Fruit fly (Drosophila melanogaster): ENCODE measurements around the gene Ziz.

The Ziz gene

dm6 chr2L:7541937-7542779, 46.1 kb upstream of the Ziz start:
- no peak for TF ChIP-seq Eip75B (GFP tag; optimal IDR thresholded peaks at IDR 0.05)

- no peak for TF ChIP-seq CG31627 (GFP tag; optimal IDR thresholded peaks at IDR 0.05)
- peak; percentile 35 for TF ChIP-seq CG1621 (tag; optimal IDR thresholded peaks at IDR 0.05)
- TF ChIP-seq CG6163 (GFP tag; IDR thresholded peaks at IDR 0.05): peak; percentile 58
- peak; percentile 14 for TF ChIP-seq CG6276 (GFP tag; optimal IDR thresholded peaks at IDR 0.05)
- TF ChIP-seq CG16779 (tag; optimal IDR thresholded peaks at IDR 0.05): no peak
- no peak for TF ChIP-seq CG11762 (GFP tag; optimal IDR thresholded peaks at IDR 0.05; ENCODE audit: insufficient read depth)
- TF ChIP-seq ss (GFP tag; optimal IDR thresholded peaks at IDR 0.05): peak; percentile 56 to 84
- peak; percentile 38 for TF ChIP-seq Eip75B (GFP tag; optimal IDR thresholded peaks at IDR 0.05)
- TF ChIP-seq Eip78C (GFP tag): peak; percentile 84
- peak; percentile 41 for TF ChIP-seq acj6 (GFP tag; optimal IDR thresholded peaks at IDR 0.05)
- TF ChIP-seq cyc (GFP tag; optimal IDR thresholded peaks at IDR 0.05): peak; percentile 20
- TF ChIP-seq CG11902 (GFP tag; optimal IDR thresholded peaks at IDR 0.05): no peak
- peak; percentile 62; the same call in 2 of the 3 replicates for TF ChIP-seq CG8119 (GFP tag; IDR thresholded peaks at IDR 0.05)
- TF ChIP-seq OdsH (GFP tag; optimal IDR thresholded peaks at IDR 0.05): peak; percentile 41
- TF ChIP-seq topi (GFP tag; optimal IDR thresholded peaks at IDR 0.05): peak; percentile 17
- TF ChIP-seq vri (GFP tag; optimal IDR thresholded peaks at IDR 0.05): no peak
- peak; percentile 30 for TF ChIP-seq net (GFP tag; optimal IDR thresholded peaks at IDR 0.05)
- no peak for TF ChIP-seq CG8319 (GFP tag; optimal IDR thresholded peaks at IDR 0.05)
- no peak for TF ChIP-seq Lpt (GFP tag; optimal IDR thresholded peaks at IDR 0.05)
- TF ChIP-seq CG7368 (GFP tag; optimal IDR thresholded peaks at IDR 0.05): no peak
- no peak for TF ChIP-seq svp (GFP tag)
- TF ChIP-seq CG6792 (GFP tag; optimal IDR thresholded peaks at IDR 0.05): peak; percentile 39
- no peak for TF ChIP-seq Smox (GFP tag; optimal IDR thresholded peaks at IDR 0.05)
- peak; percentile 36 for TF ChIP-seq pdm3 (GFP tag; optimal IDR thresholded peaks at IDR 0.05)
- TF ChIP-seq CG32006 (GFP tag; optimal IDR thresholded peaks at IDR 0.05): peak; percentile 56
- TF ChIP-seq Ets21C (GFP tag; optimal IDR thresholded peaks at IDR 0.05): no peak
- no peak for TF ChIP-seq Blimp-1 (GFP tag; optimal IDR thresholded peaks at IDR 0.05)
- TF ChIP-seq CG3032 (tag; optimal IDR thresholded peaks at IDR 0.05): peak; percentile 70
- peak; percentile 48 for TF ChIP-seq Hr4 (GFP tag; optimal IDR thresholded peaks at IDR 0.05)
- TF ChIP-seq CG4318 (GFP tag; optimal IDR thresholded peaks at IDR 0.05): no peak
- TF ChIP-seq CG15336 (GFP tag; IDR thresholded peaks at IDR 0.05): peak; percentile 35; the same call in 1 of the 2 replicates
- TF ChIP-seq CG10631 (GFP tag; optimal IDR thresholded peaks at IDR 0.05): peak; percentile 51
- no peak for TF ChIP-seq Gug (GFP tag; IDR thresholded peaks at IDR 0.05)
- no peak for TF ChIP-seq dac (GFP tag; optimal IDR thresholded peaks at IDR 0.05)
- peak; percentile 32 for TF ChIP-seq CG9139 (GFP tag; optimal IDR thresholded peaks at IDR 0.05)
- TF ChIP-seq Eip93F (GFP tag; optimal IDR thresholded peaks at IDR 0.05): no peak
- no peak for TF ChIP-seq CG11294 (GFP tag; IDR thresholded peaks at IDR 0.05)
- no peak for TF ChIP-seq Sox102F (GFP tag; optimal IDR thresholded peaks at IDR 0.05)
- peak; percentile 21 for TF ChIP-seq lz (GFP tag; optimal IDR thresholded peaks at IDR 0.05)
- TF ChIP-seq CG6808 (GFP tag; optimal IDR thresholded peaks at IDR 0.05): peak; percentile 65
- 0 out of 3 replicates have a peak, but pooled peaks have one; percentile 32 for TF ChIP-seq eg (GFP tag; IDR thresholded peaks at IDR 0.05)
- peak; percentile 27 for TF ChIP-seq achi (GFP tag; optimal IDR thresholded peaks at IDR 0.05)
- TF ChIP-seq CG3919 (GFP tag; optimal IDR thresholded peaks at IDR 0.05): peak; percentile 62
- no peak for TF ChIP-seq Sox15 (GFP tag; optimal IDR thresholded peaks at IDR 0.05)
- TF ChIP-seq Hr38 (GFP tag; optimal IDR thresholded peaks at IDR 0.05): no peak
- peak; percentile 69 for TF ChIP-seq dsx (GFP tag; optimal IDR thresholded peaks at IDR 0.05; ENCODE audit: poor library complexity, severe bottlenecking)
- TF ChIP-seq CG6854 (GFP tag; optimal IDR thresholded peaks at IDR 0.05): no peak
Observed at dm6 chr2L:7541047-7541726, 45.1 kb upstream of the Ziz start.
